Fruit fly (Drosophila melanogaster) whole organism, prepupa: ENCODE measurements around the gene CG45263.

Experiments used
- Blimp-1 ChIP-seq: fragments of 200-800 bp; sonication (Bioruptor generic); optimal IDR thresholded peaks from 3 replicates; lab custom pipeline; 2017; ENCODE audit warnings: missing biosample characterization, missing genetic modification characterization, mild to moderate bottlenecking, moderate library complexity, missing genetic modification reagents
- CG7368 ChIP-seq: fragments of 200-800 bp; sonication (Bioruptor generic); optimal IDR thresholded peaks from 3 replicates; lab custom pipeline; 2016; ENCODE audit warnings: missing biosample characterization, missing genetic modification characterization

DNA sequence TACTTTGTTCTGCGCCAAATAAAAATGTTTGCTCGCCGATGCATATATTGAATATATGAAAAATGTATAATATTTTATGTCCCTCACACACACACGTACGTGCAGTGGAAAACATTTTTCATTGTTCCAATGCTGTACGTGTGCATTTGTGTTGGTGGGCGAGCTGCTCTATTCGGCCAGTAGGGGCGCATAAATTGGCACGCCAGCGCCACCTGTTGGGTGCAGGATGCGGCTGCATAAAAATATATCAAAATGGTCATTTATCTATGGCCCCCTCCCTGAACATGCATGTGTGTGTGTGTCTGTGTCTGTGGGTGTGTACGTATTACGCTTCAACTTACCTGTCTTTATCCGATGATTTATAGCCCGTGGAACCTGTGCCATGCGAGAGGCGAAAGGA lies 87.8 kb downstream of the CG45263 start:
- no peak for TF ChIP-seq CG7368
- TF ChIP-seq Blimp-1 (GFP tag; lab: Kevin White, UChicago) = no peak
